Worm (Caenorhabditis elegans): ENCODE data around the gene srx-133.

- TF ChIP-seq med-1 (GFP tag; optimal IDR thresholded peaks at IDR 0.05; ENCODE audit: insufficient read depth) (no peak), ztf-23 (GFP tag; IDR thresholded peaks at IDR 0.05) (no peak)
Measured at ce11 chrV:13854306-13854705, 5.8 kb downstream of the srx-133 start, which contains the start of gene ttr-21.

Measured in whole organism, midembryonic.